Worm (Caenorhabditis elegans) whole organism, L4/young adult: ENCODE results near the gene Y75B8A.25.

Experiments used
- W03F9.2 ChIP-seq: fragments of 150-350 bp; optimal IDR thresholded peaks from 2 replicates; lab custom pipeline; 2014; ENCODE audit warnings: missing biosample characterization, missing genetic modification characterization
- him-1 ChIP-seq: sonication (generic microtip); optimal IDR thresholded peaks from 2 replicates; lab custom pipeline; 2016; ENCODE audit warnings: missing genotype, missing genetic modification reagents, missing genetic modification characterization, missing compliant biosample characterization

DNA sequence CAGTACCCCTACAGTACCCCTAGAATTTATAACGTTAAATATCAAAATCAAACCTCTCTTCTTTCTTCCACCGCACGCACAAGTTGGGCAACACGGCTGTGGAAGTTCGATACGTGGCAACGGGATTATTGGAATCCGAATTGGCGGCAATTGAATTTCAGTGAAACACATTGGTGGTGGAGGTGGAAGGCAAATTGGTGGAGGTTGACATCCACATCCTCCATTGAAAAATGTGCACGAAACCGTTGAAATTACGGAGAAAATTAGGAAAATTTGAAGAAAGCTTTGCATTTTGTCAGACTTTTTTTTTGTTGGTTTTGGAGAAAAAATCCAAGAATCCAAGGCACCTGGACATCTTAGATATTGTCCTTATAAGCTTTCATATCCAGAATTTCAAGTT, 38.5 kb upstream of the Y75B8A.25 start:
- TF ChIP-seq him-1 (tag; lab: Kevin White, UChicago): no peak
- TF ChIP-seq W03F9.2 (tag; lab: Kevin White, UChicago): no peak
